Worm (Caenorhabditis elegans): ENCODE data around the gene F28H7.8.

DNA sequence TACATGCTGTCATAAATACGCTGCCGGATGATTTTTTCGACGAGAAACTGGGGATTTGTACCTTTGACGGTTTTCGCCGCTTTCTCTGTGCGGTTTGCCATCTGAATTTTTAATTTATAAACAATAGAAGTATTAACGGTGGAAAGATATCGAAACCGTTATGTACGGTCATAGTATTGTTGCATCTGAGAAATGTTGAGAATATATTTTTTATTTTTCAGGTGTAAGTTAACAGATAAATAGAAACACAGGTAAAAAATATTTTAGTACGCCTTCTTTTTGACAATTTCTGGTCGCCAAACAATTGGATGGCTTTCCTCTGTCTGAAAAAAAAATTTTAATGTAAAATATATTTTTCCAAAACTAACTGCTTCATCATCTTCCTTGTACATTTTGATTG, 47.2 kb downstream of the F28H7.8 start, which contains the start of gene prp-38:
- TF ChIP-seq unc-62 (GFP tag; optimal IDR thresholded peaks at IDR 0.05 in 1 of 2): no peak
- no peak for TF ChIP-seq unc-62 (tag; optimal IDR thresholded peaks at IDR 0.05)
- no peak for TF ChIP-seq snpc-4 (tag; optimal IDR thresholded peaks at IDR 0.05)
- no peak for TF ChIP-seq ceh-82 (tag; optimal IDR thresholded peaks at IDR 0.05)
- TF ChIP-seq fos-1 (tag; optimal IDR thresholded peaks at IDR 0.05): no peak
- no peak for TF ChIP-seq spr-1 (tag; optimal IDR thresholded peaks at IDR 0.05)
- no peak for TF ChIP-seq Y105C5A.15 (GFP tag; IDR thresholded peaks at IDR 0.05)
- peak; percentile 70 for TF ChIP-seq aha-1 (tag)
- TF ChIP-seq nhr-28 (tag; optimal IDR thresholded peaks at IDR 0.05): no peak
- no peak for TF ChIP-seq zag-1 (tag; optimal IDR thresholded peaks at IDR 0.05)
- TF ChIP-seq nhr-11 (tag; optimal IDR thresholded peaks at IDR 0.05): no peak
- no peak for TF ChIP-seq Y5F2A.4 (GFP tag; optimal IDR thresholded peaks at IDR 0.05)
